Worm (Caenorhabditis elegans) whole organism, early embryonic: ENCODE data around the gene abu-1.

ENCODE experiments used
- B0310.2 ChIP-seq: sonication (generic microtip); optimal IDR thresholded peaks from 2 replicates; lab custom pipeline; 2016; ENCODE audit warnings: mild to moderate bottlenecking, missing genetic modification characterization, missing compliant biosample characterization
- F13C5.2 ChIP-seq: sonication (generic microtip); optimal IDR thresholded peaks from 2 replicates; lab custom pipeline; 2017; ENCODE audit warnings: mild to moderate bottlenecking, missing genetic modification characterization, inconsistent platforms, missing compliant biosample characterization
- aly-1 ChIP-seq: sonication (generic microtip); optimal IDR thresholded peaks from 2 replicates; lab custom pipeline; 2016; ENCODE audit warnings: missing genetic modification characterization, missing compliant biosample characterization
- ama-1 ChIP-seq: fragments of 150-350 bp; optimal IDR thresholded peaks from 2 replicates; lab custom pipeline; 2014
- ceh-13 ChIP-seq: fragments of 200-800 bp; sonication (Bioruptor generic); optimal IDR thresholded peaks from 2 replicates; lab custom pipeline; 2018; ENCODE audit warnings: mild to moderate bottlenecking, missing genetic modification characterization, missing compliant biosample characterization
- ceh-36 ChIP-seq: sonication (generic microtip); optimal IDR thresholded peaks from 2 replicates; lab custom pipeline; 2016; ENCODE audit warnings: missing genetic modification characterization, inconsistent platforms, missing compliant biosample characterization
- ets-7 ChIP-seq: sonication (generic microtip); optimal IDR thresholded peaks from 2 replicates; lab custom pipeline; 2016; ENCODE audit warnings: missing genotype, missing genetic modification characterization, missing compliant biosample characterization
- flt-1 ChIP-seq: fragments of 200-800 bp; sonication (Bioruptor generic); IDR thresholded peaks from 2 replicates; pipeline ENCODE4 v1.3.6; 2022; ENCODE audit warnings: missing genetic modification characterization, missing compliant biosample characterization
- hmbx-1 ChIP-seq: sonication (generic microtip); optimal IDR thresholded peaks from 2 replicates; lab custom pipeline; 2016; ENCODE audit warnings: mild to moderate bottlenecking, missing genetic modification characterization, missing compliant biosample characterization
- hmg-4 ChIP-seq: fragments of 200-800 bp; sonication (Bioruptor generic); optimal IDR thresholded peaks from 2 replicates; lab custom pipeline; 2018; ENCODE audit warnings: mild to moderate bottlenecking, missing genetic modification characterization, missing compliant biosample characterization
- hnd-1 ChIP-seq: sonication (generic microtip); optimal IDR thresholded peaks from 2 replicates; lab custom pipeline; 2016; ENCODE audit warnings: missing genetic modification characterization, missing compliant biosample characterization
- pes-1 ChIP-seq: fragments of 200-800 bp; sonication (Bioruptor generic); IDR thresholded peaks from 2 replicates; pipeline ENCODE4 v1.3.6; 2022; ENCODE audit warnings: missing genetic modification reagents, missing genetic modification characterization, missing compliant biosample characterization
- scrt-1 ChIP-seq: fragments of 200-800 bp; sonication (Bioruptor generic); IDR thresholded peaks from 2 replicates; pipeline ENCODE4 v1.3.6; 2022; ENCODE audit warnings: missing genetic modification characterization, missing compliant biosample characterization
- sea-1 ChIP-seq: fragments of 200-800 bp; sonication (Bioruptor generic); conservative IDR thresholded peaks from 2 replicates; pipeline ENCODE4 v1.3.6; 2022; ENCODE audit warnings: missing genetic modification characterization, missing compliant biosample characterization
- tbx-11 ChIP-seq: fragments of 200-800 bp; sonication (Bioruptor generic); IDR thresholded peaks from 2 replicates; pipeline ENCODE4 v1.3.6; 2022; ENCODE audit warnings: missing genetic modification characterization, missing compliant biosample characterization
- tbx-37 ChIP-seq: fragments of 200-800 bp; sonication (Bioruptor generic); conservative IDR thresholded peaks from 2 replicates; pipeline ENCODE4 v1.3.6; 2022; ENCODE audit warnings: missing genetic modification reagents, missing genetic modification characterization, missing compliant biosample characterization
- tra-4 ChIP-seq: sonication (generic microtip); optimal IDR thresholded peaks from 2 replicates; lab custom pipeline; 2017; ENCODE audit warnings: missing genetic modification characterization, missing compliant biosample characterization

The abu-1 gene

DNA sequence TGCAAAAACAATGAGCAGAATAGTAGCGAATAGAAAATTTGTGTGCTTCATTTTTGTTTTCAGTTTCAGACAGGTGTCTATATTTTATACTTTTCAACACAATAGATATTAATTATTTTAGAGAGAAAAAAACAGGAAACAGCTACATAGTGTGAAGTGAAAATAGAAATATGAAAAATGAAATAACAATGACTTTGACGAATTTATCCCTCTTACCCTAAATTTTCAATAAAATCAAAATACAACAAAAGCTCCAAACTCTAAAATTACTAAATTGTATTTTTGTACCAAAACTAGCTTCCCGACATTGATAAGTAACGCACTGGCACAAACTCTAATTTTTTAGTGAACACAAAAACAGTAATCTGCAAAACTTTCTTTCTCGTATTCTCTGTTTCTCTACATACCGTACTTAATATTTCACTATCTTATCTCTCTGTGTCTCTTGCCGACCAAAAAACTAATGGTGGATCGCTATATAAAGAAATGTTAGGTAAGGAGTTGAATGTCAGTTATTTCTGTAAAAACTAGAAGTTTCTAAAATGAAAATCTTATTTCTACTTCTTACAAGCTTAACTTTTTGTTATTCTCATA lies 13.6 kb upstream of the abu-1 start, which contains the start of the genes col-151 and ugt-1:
Gene col-151 (minus strand): TSS at position 51 of the 594 bp plus-strand sequence.
Gene ugt-1 (plus strand): TSS at position 491 of the 594 bp plus-strand sequence.
- TF ChIP-seq scrt-1 (GFP tag; lab: Robert Waterston, UW) (no peak), ceh-13 (GFP tag; lab: Kevin White, UChicago) (no peak), sea-1 (GFP tag; lab: Robert Waterston, UW) (no peak), tbx-11 (GFP tag; lab: Robert Waterston, UW) (no peak), pes-1 (GFP tag; lab: Robert Waterston, UW) (no peak), F13C5.2 (no peak), ama-1 (lab: Kevin White, UChicago) (no peak), hmbx-1 (tag; lab: Kevin White, UChicago) (no peak), ceh-36 (no peak), aly-1 (tag; lab: Kevin White, UChicago) (no peak), hmg-4 (no peak), tbx-37 (GFP tag; lab: Robert Waterston, UW) (no peak), ets-7 (tag; lab: Kevin White, UChicago) (no peak)

- no peak for TF ChIP-seq ceh-13 (GFP tag; lab: Kevin White, UChicago)
- no peak for TF ChIP-seq tbx-37 (GFP tag; lab: Robert Waterston, UW)
- TF ChIP-seq flt-1: no peak
- no peak for TF ChIP-seq tbx-11 (GFP tag; lab: Robert Waterston, UW)
These were observed 12.1 kb upstream of the abu-1 start for ce11 chrV:10393708-10394107.

DNA sequence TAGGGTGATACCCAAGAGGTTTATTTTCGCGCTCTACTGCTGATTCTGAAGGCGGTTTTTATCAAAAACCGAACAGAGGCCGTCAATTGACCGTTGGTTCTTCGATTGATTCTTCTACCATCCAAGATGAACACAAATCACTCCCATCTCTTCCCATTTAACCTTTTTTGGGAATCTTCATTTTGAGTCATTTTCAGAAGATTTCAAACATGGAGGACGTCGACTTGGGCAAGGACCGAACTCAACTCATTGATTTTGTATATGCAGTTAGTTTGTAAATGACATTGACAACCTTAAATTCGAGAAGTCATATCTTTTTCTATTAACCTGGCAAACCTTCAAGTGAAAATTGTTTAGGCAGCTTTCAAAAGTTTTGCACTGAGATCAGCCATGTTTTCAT lies 6.7 kb upstream of the abu-1 start, which contains the start of gene AC3.5:
Gene AC3.5 (plus strand): TSS at position 210 of the 400 bp plus-strand sequence.
- TF ChIP-seq hmg-4 (no peak), F13C5.2 (no peak), ama-1 (lab: Kevin White, UChicago) (no peak), pes-1 (GFP tag; lab: Robert Waterston, UW) (no peak), hnd-1 (tag; lab: Kevin White, UChicago) (no peak)

DNA sequence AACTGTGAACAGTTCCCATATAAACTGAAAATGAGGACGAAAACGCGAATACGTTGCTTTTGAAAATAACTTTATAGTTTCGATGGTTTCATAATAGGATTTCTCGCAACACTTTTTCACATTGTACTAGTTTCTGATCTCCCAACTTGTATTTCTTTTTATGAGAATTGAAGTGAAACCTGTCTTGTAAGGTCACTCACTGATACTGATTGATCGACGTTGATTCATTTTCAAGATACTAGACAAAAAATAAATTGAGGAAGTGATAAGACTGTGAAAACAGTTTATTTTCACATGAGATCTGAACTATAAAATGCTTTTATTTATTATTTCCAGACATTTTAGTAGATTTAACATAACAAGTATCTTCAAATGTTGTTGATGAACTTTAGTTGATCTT lies 5.8 kb upstream of the abu-1 start:
- no peak for TF ChIP-seq tra-4 (tag; lab: Kevin White, UChicago)
- TF ChIP-seq B0310.2 (tag; lab: Kevin White, UChicago): no peak
- TF ChIP-seq hmg-4: no peak
- TF ChIP-seq flt-1: no peak
- no peak for TF ChIP-seq sea-1 (GFP tag; lab: Robert Waterston, UW)
- no peak for TF ChIP-seq pes-1 (GFP tag; lab: Robert Waterston, UW)
- TF ChIP-seq F13C5.2: no peak

DNA sequence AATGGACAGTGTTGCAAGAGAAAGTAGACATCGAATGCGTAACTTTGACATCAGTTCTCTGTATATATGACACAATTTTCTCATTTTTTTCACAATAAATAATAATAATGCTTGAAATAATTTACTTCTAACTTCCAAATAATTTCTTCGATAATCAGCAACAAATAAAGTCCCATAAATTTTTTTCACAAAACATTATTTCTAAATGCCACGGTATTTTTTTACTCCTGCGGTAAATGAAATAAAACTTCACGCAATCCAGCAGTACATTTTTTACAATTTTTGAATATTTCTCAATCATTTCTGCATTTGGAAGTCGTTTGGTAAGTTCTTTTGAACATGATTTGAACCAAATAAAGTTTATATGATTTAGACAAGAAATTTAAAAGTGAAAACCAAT lies 2.3 kb upstream of the abu-1 start, which contains the start of gene spe-10:
Gene spe-10 (plus strand): TSS at position 301 of the 400 bp plus-strand sequence.
- TF ChIP-seq pes-1 (GFP tag; lab: Robert Waterston, UW) (no peak), flt-1 (no peak), scrt-1 (GFP tag; lab: Robert Waterston, UW) (no peak), F13C5.2 (no peak), aly-1 (tag; lab: Kevin White, UChicago) (no peak), ceh-13 (GFP tag; lab: Kevin White, UChicago) (no peak), sea-1 (GFP tag; lab: Robert Waterston, UW) (no peak), ama-1 (lab: Kevin White, UChicago) (no peak), ceh-36 (no peak), B0310.2 (tag; lab: Kevin White, UChicago) (no peak), tra-4 (tag; lab: Kevin White, UChicago) (no peak)

ce11 chrV:10382142-10382541 lies 516 bp upstream of the abu-1 start, which contains the start of gene pqn-2:
Gene pqn-2, plus strand, starts transcription at chrV:10382442.
- TF ChIP-seq flt-1: no peak
- TF ChIP-seq tra-4 (tag; lab: Kevin White, UChicago): no peak
- no peak for TF ChIP-seq hmg-4
- no peak for TF ChIP-seq ceh-13 (GFP tag; lab: Kevin White, UChicago)
- no peak for TF ChIP-seq pes-1 (GFP tag; lab: Robert Waterston, UW)
- TF ChIP-seq scrt-1 (GFP tag; lab: Robert Waterston, UW): no peak
- no peak for TF ChIP-seq ceh-36
- no peak for TF ChIP-seq ets-7 (tag; lab: Kevin White, UChicago)
- no peak for TF ChIP-seq F13C5.2
- TF ChIP-seq tbx-37 (GFP tag; lab: Robert Waterston, UW): no peak
- no peak for TF ChIP-seq hmbx-1 (tag; lab: Kevin White, UChicago)
- TF ChIP-seq B0310.2 (tag; lab: Kevin White, UChicago): no peak

ce11 chrV:10379761-10380160 lies 1.9 kb downstream of the abu-1 start:
- TF ChIP-seq hnd-1 (tag; lab: Kevin White, UChicago) (no peak), sea-1 (GFP tag; lab: Robert Waterston, UW) (no peak), ceh-36 (no peak), scrt-1 (GFP tag; lab: Robert Waterston, UW) (no peak), ets-7 (tag; lab: Kevin White, UChicago) (no peak), hmbx-1 (tag; lab: Kevin White, UChicago) (no peak), tbx-37 (GFP tag; lab: Robert Waterston, UW) (no peak), pes-1 (GFP tag; lab: Robert Waterston, UW) (no peak), B0310.2 (tag; lab: Kevin White, UChicago) (no peak), tra-4 (tag; lab: Kevin White, UChicago) (no peak)

DNA sequence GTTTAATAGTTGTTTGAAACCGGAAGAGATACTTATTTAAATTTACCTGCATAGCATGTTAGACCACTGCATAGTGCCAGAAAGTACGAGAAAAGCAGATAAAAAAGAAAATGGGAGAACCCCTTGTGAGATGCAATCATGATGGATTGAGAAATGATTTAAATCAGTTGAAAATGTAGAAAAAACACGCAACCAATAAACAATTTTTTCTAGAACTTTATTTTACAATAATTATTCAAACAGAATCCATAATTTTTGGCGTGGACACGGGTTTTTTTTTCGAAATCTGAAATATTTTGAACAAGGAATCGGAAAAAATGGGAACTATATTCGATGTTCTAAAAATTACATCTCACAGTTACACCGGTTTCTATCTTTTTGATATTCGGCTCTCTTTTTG lies 2.3 kb downstream of the abu-1 start, which contains the start of gene AC3.12:
Gene AC3.12 (minus strand): TSS at position 101 of the 400 bp plus-strand sequence.
- no peak for TF ChIP-seq flt-1
- no peak for TF ChIP-seq ama-1 (lab: Kevin White, UChicago)
- no peak for TF ChIP-seq sea-1 (GFP tag; lab: Robert Waterston, UW)
- no peak for TF ChIP-seq ets-7 (tag; lab: Kevin White, UChicago)
- no peak for TF ChIP-seq tbx-37 (GFP tag; lab: Robert Waterston, UW)
- TF ChIP-seq scrt-1 (GFP tag; lab: Robert Waterston, UW): no peak
- TF ChIP-seq hnd-1 (tag; lab: Kevin White, UChicago): no peak
- TF ChIP-seq F13C5.2: no peak
- no peak for TF ChIP-seq tra-4 (tag; lab: Kevin White, UChicago)
- no peak for TF ChIP-seq ceh-36
- TF ChIP-seq pes-1 (GFP tag; lab: Robert Waterston, UW): no peak
- TF ChIP-seq aly-1 (tag; lab: Kevin White, UChicago): no peak
- TF ChIP-seq B0310.2 (tag; lab: Kevin White, UChicago): no peak
- TF ChIP-seq tbx-11 (GFP tag; lab: Robert Waterston, UW): no peak
- no peak for TF ChIP-seq ceh-13 (GFP tag; lab: Kevin White, UChicago)
